Worm (Caenorhabditis elegans): ENCODE results near the gene osm-9.

- TF ChIP-seq pes-1 (GFP tag; IDR thresholded peaks at IDR 0.05) = no peak
- TF ChIP-seq sea-1 (GFP tag; conservative IDR thresholded peaks at IDR 0.05) = no peak
- no peak for TF ChIP-seq ama-1 (optimal IDR thresholded peaks at IDR 0.05)
- TF ChIP-seq hnd-1 (tag; optimal IDR thresholded peaks at IDR 0.05) = no peak
- TF ChIP-seq flt-1 (GFP tag; IDR thresholded peaks at IDR 0.05) = no peak
- TF ChIP-seq hmbx-1 (tag; optimal IDR thresholded peaks at IDR 0.05) = no peak
- no peak for TF ChIP-seq ceh-36 (tag; optimal IDR thresholded peaks at IDR 0.05)
- TF ChIP-seq F13C5.2 (tag; optimal IDR thresholded peaks at IDR 0.05) = no peak
Observed at ce11 chrIV:3509477-3510063, 47.7 kb downstream of the osm-9 start, which contains the start of gene ced-10.

Data from whole organism, early embryonic.